Worm (Caenorhabditis elegans) whole organism, late embryonic: ENCODE results near the gene bgnt-1.2.

Source experiments
- ama-1 ChIP-seq: fragments of 150-350 bp; optimal IDR thresholded peaks from 2 replicates; lab custom pipeline; 2014
- ceh-30 ChIP-seq: fragments of 150-350 bp; optimal IDR thresholded peaks from 2 replicates; lab custom pipeline; 2014; ENCODE audit warnings: missing biosample characterization, missing genetic modification characterization
- ceh-31 ChIP-seq: sonication (generic microtip); optimal IDR thresholded peaks from 2 replicates; lab custom pipeline; 2016; ENCODE audit warnings: missing genetic modification characterization, missing compliant biosample characterization
- gmeb-2 ChIP-seq: sonication (generic microtip); optimal IDR thresholded peaks from 2 replicates; lab custom pipeline; 2016; ENCODE audit warnings: missing genetic modification characterization, inconsistent platforms, missing compliant biosample characterization
- tbx-7 ChIP-seq: sonication (generic microtip); optimal IDR thresholded peaks from 2 replicates; lab custom pipeline; 2016; ENCODE audit warnings: missing genotype, missing genetic modification characterization, missing compliant biosample characterization
- ttx-3 ChIP-seq: sonication (generic microtip); optimal IDR thresholded peaks from 2 replicates; lab custom pipeline; 2016; ENCODE audit warnings: missing genetic modification reagents, missing genetic modification characterization, missing compliant biosample characterization

- TF ChIP-seq ttx-3 (tag; lab: Kevin White, UChicago) (no peak), tbx-7 (tag; lab: Kevin White, UChicago) (no peak), ceh-30 (tag; lab: Kevin White, UChicago) (no peak), ama-1 (lab: Kevin White, UChicago) (no peak), ceh-31 (tag; lab: Kevin White, UChicago) (no peak), gmeb-2 (tag; lab: Kevin White, UChicago) (no peak)
Observed at ce11 chrV:2105976-2106375, 12.5 kb downstream of the bgnt-1.2 start, which contains the start of gene F22F7.4.
